Fruit fly (Drosophila melanogaster) whole organism, embryonic: ENCODE measurements around the gene mtsh.

Source experiments
- CG15696 ChIP-seq: fragments of 200-800 bp; sonication (Bioruptor generic); optimal IDR thresholded peaks from 2 replicates; lab custom pipeline; 2019; ENCODE audit warnings: missing biosample characterization, mild to moderate bottlenecking, missing genetic modification characterization, moderate library complexity
- Fer2 ChIP-seq: fragments of 200-800 bp; sonication (Bioruptor generic); optimal IDR thresholded peaks from 2 replicates; lab custom pipeline; 2018; ENCODE audit warnings: missing biosample characterization, mild to moderate bottlenecking, missing genetic modification characterization, moderate library complexity
- Hr78 ChIP-seq, 2 experiments: fragments of 200-800 bp in 1 of 2; fragments of >200 bp in 1 of 2; sonication (Bioruptor generic) in 1 of 2; optimal IDR thresholded peaks; 2 replicates each; lab custom pipeline; 2017 to 2019; ENCODE audit warnings: missing biosample characterization in 2 of 2, missing genetic modification characterization in 2 of 2, mild to moderate bottlenecking in 1 of 2, moderate library complexity in 1 of 2
- Hsf ChIP-seq: fragments of 200-800 bp; sonication (Bioruptor generic); optimal IDR thresholded peaks from 3 replicates; lab custom pipeline; 2016; ENCODE audit warnings: missing biosample characterization, missing genetic modification characterization
- al ChIP-seq: fragments of 200-800 bp; sonication (Bioruptor generic); IDR thresholded peaks from 2 replicates; pipeline ENCODE4 v1.3.6; 2022; ENCODE audit warnings: missing biosample characterization, missing genetic modification characterization
- emc ChIP-seq: fragments of 200-800 bp; sonication (Bioruptor generic); optimal IDR thresholded peaks from 2 replicates; lab custom pipeline; 2016; ENCODE audit warnings: missing biosample characterization, missing genetic modification characterization

- TF ChIP-seq Hr78 (GFP tag; optimal IDR thresholded peaks at IDR 0.05; lab: Kevin White, UChicago) (peak in 1 of 2 experiments; percentile 84), CG15696 (tag; lab: Kevin White, UChicago) (no peak), Hsf (GFP tag; lab: Kevin White, UChicago) (no peak), Fer2 (tag; lab: Kevin White, UChicago) (no peak), al (GFP tag; lab: Robert Waterston, UW) (no peak), emc (GFP tag; lab: Kevin White, UChicago) (no peak)
These were observed 37.8 kb downstream of the mtsh start for dm6 chr2L:8281872-8282271.
